Worm (Caenorhabditis elegans): Measurements from ENCODE around the gene ZK637.4.

DNA sequence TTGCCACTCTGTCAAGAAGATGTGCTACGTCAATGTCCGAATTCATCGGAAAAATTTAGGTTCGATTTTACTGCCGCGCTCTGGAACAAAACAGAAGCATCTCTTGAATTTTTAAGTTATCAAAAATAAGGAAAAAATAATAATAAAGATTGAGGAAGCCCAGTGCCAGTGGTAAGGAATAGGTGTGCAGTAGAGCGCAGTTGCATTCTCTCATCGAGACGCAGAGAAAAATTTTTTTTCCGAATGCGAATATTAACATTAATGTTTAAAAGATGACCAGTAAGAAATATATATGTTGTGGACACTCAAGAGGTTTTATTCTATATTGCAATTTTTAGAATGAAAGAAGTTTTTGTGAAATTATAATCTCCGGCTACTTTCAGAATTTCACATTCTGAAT lies 45.8 kb upstream of the ZK637.4 start:
- TF ChIP-seq snpc-4 (tag; optimal IDR thresholded peaks at IDR 0.05) = no peak
- TF ChIP-seq R02D3.7 (tag; optimal IDR thresholded peaks at IDR 0.05) = no peak
- TF ChIP-seq gmeb-1 (tag; optimal IDR thresholded peaks at IDR 0.05) = peak; percentile 58
- peak in 1 of 2 experiments; percentile 73 for TF ChIP-seq lsy-2 (tag; optimal IDR thresholded peaks at IDR 0.05)
- no peak for TF ChIP-seq ztf-1 (GFP tag; conservative IDR thresholded peaks at IDR 0.05)
- TF ChIP-seq ZK546.5 (tag; optimal IDR thresholded peaks at IDR 0.05) = no peak
- TF ChIP-seq nhr-23 (tag; optimal IDR thresholded peaks at IDR 0.05) = no peak
- no peak for TF ChIP-seq elt-3 (tag; optimal IDR thresholded peaks at IDR 0.05)
- no peak for TF ChIP-seq egl-27 (tag; optimal IDR thresholded peaks at IDR 0.05)
- no peak for TF ChIP-seq nhr-12 (tag; optimal IDR thresholded peaks at IDR 0.05)
- TF ChIP-seq Y55F3AM.14 (GFP tag; optimal IDR thresholded peaks at IDR 0.05) = no peak
